Fruit fly (Drosophila melanogaster) whole organism, wandering third instar larva: Measurements from ENCODE around the gene tara.

Experiments used
- Abd-B ChIP-seq: fragments of >200 bp; optimal IDR thresholded peaks from 2 replicates; lab custom pipeline; 2017; ENCODE audit warnings: missing biosample characterization, missing genetic modification characterization
- CG32264 ChIP-seq: fragments of 200-800 bp; sonication (Bioruptor generic); optimal IDR thresholded peaks from 2 replicates; lab custom pipeline; 2016; ENCODE audit warnings: missing biosample characterization, missing genetic modification characterization
- CrebA ChIP-seq: fragments of 200-800 bp; sonication (Bioruptor generic); optimal IDR thresholded peaks from 2 replicates; lab custom pipeline; 2016; ENCODE audit warnings: missing biosample characterization, mild to moderate bottlenecking, missing genetic modification characterization, borderline replicate concordance
- Dfd ChIP-seq: fragments of >200 bp; optimal IDR thresholded peaks from 2 replicates; lab custom pipeline; 2017; ENCODE audit warnings: missing biosample characterization, missing genetic modification characterization
- Dif ChIP-seq: fragments of 200-275, 200-300 bp; sonication (Bioruptor generic); optimal IDR thresholded peaks from 2 replicates; lab custom pipeline; 2018; ENCODE audit warnings: missing biosample characterization, missing genetic modification characterization; ENCODE audit not compliant: partially characterized antibody
- GATAd ChIP-seq: sonication (Bioruptor generic); optimal IDR thresholded peaks from 2 replicates; lab custom pipeline; 2016; ENCODE audit warnings: missing biosample characterization, missing genetic modification characterization
- HLH106 ChIP-seq: fragments of 200-800 bp; optimal IDR thresholded peaks from 3 replicates; lab custom pipeline; 2019; ENCODE audit warnings: missing biosample characterization, mild to moderate bottlenecking, missing genetic modification characterization, moderate library complexity
- Jra ChIP-seq: sonication (Bioruptor generic); optimal IDR thresholded peaks from 2 replicates; lab custom pipeline; 2016; ENCODE audit warnings: missing biosample characterization, missing genetic modification characterization
- Mio ChIP-seq: sonication (Bioruptor generic); optimal IDR thresholded peaks from 2 replicates; lab custom pipeline; 2016; ENCODE audit warnings: missing biosample characterization, missing genetic modification characterization
- Myc ChIP-seq: fragments of >200 bp; optimal IDR thresholded peaks from 2 replicates; lab custom pipeline; 2017
- N ChIP-seq: fragments of >200 bp; optimal IDR thresholded peaks from 2 replicates; lab custom pipeline; 2018; ENCODE audit warnings: missing biosample characterization, missing external identifiers, missing genetic modification characterization
- OdsH ChIP-seq: fragments of 200-800 bp; sonication (Bioruptor generic); optimal IDR thresholded peaks from 2 replicates; lab custom pipeline; 2016; ENCODE audit warnings: missing biosample characterization, mild to moderate bottlenecking, missing genetic modification characterization
- Rel ChIP-seq, 2 experiments: fragments of 200-800 bp; sonication (Bioruptor generic) in 1 of 2; optimal IDR thresholded peaks; 2 replicates in 1 of 2; 3 replicates in 1 of 2; lab custom pipeline; 2016 to 2019; ENCODE audit warnings: mild to moderate bottlenecking in 2 of 2, missing biosample characterization in 2 of 2, missing genetic modification characterization in 2 of 2, moderate library complexity in 1 of 2
- Sp1 ChIP-seq: fragments of 200-800 bp; sonication (Bioruptor generic); optimal IDR thresholded peaks from 3 replicates; lab custom pipeline; 2019; ENCODE audit warnings: missing biosample characterization, mild to moderate bottlenecking, missing genetic modification characterization, moderate library complexity
- Vsx2 ChIP-seq: fragments of 200-300, 225-300 bp; sonication (Bioruptor generic); optimal IDR thresholded peaks from 2 replicates; lab custom pipeline; 2018; ENCODE audit warnings: missing biosample characterization, missing genetic modification characterization; ENCODE audit not compliant: partially characterized antibody
- br ChIP-seq: fragments of 200-800 bp; sonication (Bioruptor generic); optimal IDR thresholded peaks from 2 replicates; lab custom pipeline; 2016; ENCODE audit warnings: missing biosample characterization, missing genetic modification characterization
- brk ChIP-seq: fragments of 200-800 bp; sonication (Bioruptor generic); optimal IDR thresholded peaks from 2 replicates; lab custom pipeline; 2016; ENCODE audit warnings: missing biosample characterization, mild to moderate bottlenecking, missing genetic modification characterization
- dmrt93B ChIP-seq: fragments of 200-800 bp; sonication (Bioruptor generic); optimal IDR thresholded peaks from 2 replicates; lab custom pipeline; 2018; ENCODE audit warnings: missing biosample characterization, mild to moderate bottlenecking, missing genetic modification characterization
- dsf ChIP-seq: sonication (Bioruptor generic); optimal IDR thresholded peaks from 2 replicates; lab custom pipeline; 2016; ENCODE audit warnings: missing biosample characterization, missing genetic modification characterization, borderline replicate concordance
- ey ChIP-seq: fragments of 200-800 bp; sonication (Bioruptor generic); optimal IDR thresholded peaks from 2 replicates; lab custom pipeline; 2016; ENCODE audit warnings: missing biosample characterization, missing genetic modification characterization
- foxo ChIP-seq, 2 experiments: fragments of 200-800 bp; sonication (Bioruptor generic); optimal IDR thresholded peaks; 2 replicates in 1 of 2; 3 replicates in 1 of 2; lab custom pipeline; 2016 to 2017; ENCODE audit warnings: missing biosample characterization in 2 of 2, missing genetic modification characterization in 2 of 2
- fru ChIP-seq: fragments of 200-800 bp; sonication (Bioruptor generic); optimal IDR thresholded peaks from 3 replicates; lab custom pipeline; 2016; ENCODE audit warnings: missing biosample characterization, mild to moderate bottlenecking, missing genetic modification characterization
- h ChIP-seq: fragments of 200-800 bp; sonication (Bioruptor generic); optimal IDR thresholded peaks from 3 replicates; lab custom pipeline; 2016; ENCODE audit warnings: missing biosample characterization, mild to moderate bottlenecking, missing genetic modification characterization
- pan ChIP-seq: fragments of >200 bp; optimal IDR thresholded peaks from 2 replicates; lab custom pipeline; 2017
- psq ChIP-seq: fragments of 200-800 bp; sonication (Bioruptor generic); optimal IDR thresholded peaks from 3 replicates; lab custom pipeline; 2017; ENCODE audit warnings: missing biosample characterization, mild to moderate bottlenecking, missing genetic modification characterization, moderate library complexity
- rgr ChIP-seq: fragments of 200-800 bp; sonication (Bioruptor generic); optimal IDR thresholded peaks from 3 replicates; lab custom pipeline; 2016; ENCODE audit warnings: missing biosample characterization, mild to moderate bottlenecking, missing genetic modification characterization
- sage ChIP-seq: fragments of 200-800 bp; sonication (Bioruptor generic); optimal IDR thresholded peaks from 2 replicates; lab custom pipeline; 2016; ENCODE audit warnings: missing biosample characterization, mild to moderate bottlenecking, missing genetic modification characterization
- sv ChIP-seq: fragments of 200-800 bp; sonication (Bioruptor generic); optimal IDR thresholded peaks from 3 replicates; lab custom pipeline; 2016; ENCODE audit warnings: missing biosample characterization, missing genetic modification characterization
- tai ChIP-seq: sonication (Bioruptor generic); optimal IDR thresholded peaks from 2 replicates; lab custom pipeline; 2016; ENCODE audit warnings: missing biosample characterization, missing genetic modification characterization
- usp ChIP-seq: fragments of >200 bp; optimal IDR thresholded peaks from 2 replicates; lab custom pipeline; 2017; ENCODE audit warnings: missing biosample characterization, missing genetic modification characterization
- woc ChIP-seq: sonication (Bioruptor generic); optimal IDR thresholded peaks from 2 replicates; lab custom pipeline; 2016; ENCODE audit warnings: missing biosample characterization, mild to moderate bottlenecking, missing genetic modification characterization

tara gene

dm6 chr3R:16212859-16213708, 12.4 kb upstream of the tara start:
- TF ChIP-seq brk (GFP tag; lab: Kevin White, UChicago) (no peak), pan (no peak), N (GFP tag; lab: Kevin White, UChicago) (no peak), dmrt93B (peak; percentile 1), Vsx2 (GFP tag; lab: Kevin White, UChicago) (no peak), Sp1 (GFP tag; lab: Kevin White, UChicago) (peak; percentile 25), CG32264 (no peak), ey (GFP tag; lab: Kevin White, UChicago) (peak; percentile 8), Abd-B (no peak), Dif (GFP tag; lab: Kevin White, UChicago) (no peak), psq (GFP tag; lab: Kevin White, UChicago) (no peak), OdsH (GFP tag; lab: Kevin White, UChicago) (no peak), CrebA (no peak), br (GFP tag; lab: Kevin White, UChicago) (peak; percentile 31), h (GFP tag; lab: Kevin White, UChicago) (peak; percentile 42), foxo (GFP tag; optimal IDR thresholded peaks at IDR 0.05; lab: Kevin White, UChicago) (peak in 1 of 2 experiments; percentile 60), Dfd (GFP tag; lab: Kevin White, UChicago) (peak; percentile 58), usp (no peak), sage (GFP tag; lab: Kevin White, UChicago) (no peak), HLH106 (tag; lab: Kevin White, UChicago) (peak; percentile 5), Rel (GFP tag; optimal IDR thresholded peaks at IDR 0.05; lab: Kevin White, UChicago) (no peak), Rel (tag; optimal IDR thresholded peaks at IDR 0.05; lab: Kevin White, UChicago) (no peak), dsf (no peak), tai (GFP tag; lab: Kevin White, UChicago) (no peak), fru (GFP tag; lab: Kevin White, UChicago) (peak; percentile 55)

- TF ChIP-seq Mio: no peak
- no peak for TF ChIP-seq sage (GFP tag; lab: Kevin White, UChicago)
- no peak for TF ChIP-seq OdsH (GFP tag; lab: Kevin White, UChicago)
- no peak for TF ChIP-seq Myc
- TF ChIP-seq dmrt93B: no peak
- no peak for TF ChIP-seq ey (GFP tag; lab: Kevin White, UChicago)
- no peak for TF ChIP-seq woc
- no peak for TF ChIP-seq sv
- peak; percentile 11 for TF ChIP-seq psq (GFP tag; lab: Kevin White, UChicago)
- no peak for TF ChIP-seq Rel (GFP tag; optimal IDR thresholded peaks at IDR 0.05; lab: Kevin White, UChicago)
- TF ChIP-seq Rel (tag; optimal IDR thresholded peaks at IDR 0.05; lab: Kevin White, UChicago): no peak
- TF ChIP-seq GATAd (GFP tag; lab: Kevin White, UChicago): no peak
- no peak for TF ChIP-seq Jra (GFP tag; lab: Kevin White, UChicago)
- TF ChIP-seq foxo (GFP tag; optimal IDR thresholded peaks at IDR 0.05; lab: Kevin White, UChicago): peak in 1 of 2 experiments; percentile 23
- TF ChIP-seq Vsx2 (GFP tag; lab: Kevin White, UChicago): no peak
- no peak for TF ChIP-seq rgr (GFP tag; lab: Kevin White, UChicago)
These were observed 11.5 kb upstream of the tara start for dm6 chr3R:16213792-16214473.

dm6 chr3R:16214474-16215318, 10.8 kb upstream of the tara start:
- TF ChIP-seq Sp1 (GFP tag; lab: Kevin White, UChicago): peak; percentile 6
- TF ChIP-seq Jra (GFP tag; lab: Kevin White, UChicago): no peak
- TF ChIP-seq br (GFP tag; lab: Kevin White, UChicago): no peak
